Fruit fly (Drosophila melanogaster): Measurements from ENCODE around the gene Pdha.

The Pdha gene

dm6 chrX:4677427-4677826 lies 24.7 kb upstream of the Pdha start:
- TF ChIP-seq MTF-1 (GFP tag; optimal IDR thresholded peaks at IDR 0.05; ENCODE audit: borderline replicate concordance): no peak
- no peak for TF ChIP-seq tup (GFP tag; optimal IDR thresholded peaks at IDR 0.05)
- TF ChIP-seq pho (GFP tag; optimal IDR thresholded peaks at IDR 0.05): no peak
- no peak for TF ChIP-seq prd (optimal IDR thresholded peaks at IDR 0.05)
- TF ChIP-seq prd (GFP tag; IDR thresholded peaks at IDR 0.05): no peak
- no peak for TF ChIP-seq Chrac-16 (GFP tag; optimal IDR thresholded peaks at IDR 0.05)
- TF ChIP-seq CG9727 (GFP tag; optimal IDR thresholded peaks at IDR 0.05): no peak
- TF ChIP-seq Ptx1 (GFP tag; IDR thresholded peaks at IDR 0.05): no peak
- TF ChIP-seq ase (GFP tag; IDR thresholded peaks at IDR 0.05): no peak
- no peak for TF ChIP-seq fd96Cb (tag; optimal IDR thresholded peaks at IDR 0.05)
- no peak for TF ChIP-seq Mrtf (GFP tag; IDR thresholded peaks at IDR 0.05)
- TF ChIP-seq CG1529 (GFP tag; optimal IDR thresholded peaks at IDR 0.05): no peak
- TF ChIP-seq CG9215 (GFP tag; IDR thresholded peaks at IDR 0.05): no peak
- no peak for TF ChIP-seq CG16863 (GFP tag; optimal IDR thresholded peaks at IDR 0.05)
- TF ChIP-seq Spps (tag; optimal IDR thresholded peaks at IDR 0.05): no peak
- no peak for TF ChIP-seq CG2116 (GFP tag; optimal IDR thresholded peaks at IDR 0.05)
- TF ChIP-seq fu2 (GFP tag; optimal IDR thresholded peaks at IDR 0.05): no peak
- TF ChIP-seq CG31224 (GFP tag; IDR thresholded peaks at IDR 0.05): no peak
- no peak for TF ChIP-seq wek (GFP tag; optimal IDR thresholded peaks at IDR 0.05)
- peak; percentile 19 for TF ChIP-seq pros (GFP tag; optimal IDR thresholded peaks at IDR 0.05)
- TF ChIP-seq HLH54F (GFP tag; optimal IDR thresholded peaks at IDR 0.05): no peak
- TF ChIP-seq ci (GFP tag; IDR thresholded peaks at IDR 0.05): 0 out of 3 replicates have a peak, but pooled peaks have one; percentile 10
- no peak for TF ChIP-seq crc (GFP tag; optimal IDR thresholded peaks at IDR 0.05)
- TF ChIP-seq gcm (GFP tag; optimal IDR thresholded peaks at IDR 0.05): no peak
- no peak for TF ChIP-seq CG6254 (GFP tag; optimal IDR thresholded peaks at IDR 0.05)
- TF ChIP-seq CG33557 (GFP tag; optimal IDR thresholded peaks at IDR 0.05): peak; percentile 44
- TF ChIP-seq CG15479 (GFP tag; optimal IDR thresholded peaks at IDR 0.05): peak; percentile 26
- TF ChIP-seq CG8924 (tag; optimal IDR thresholded peaks at IDR 0.05): no peak
- TF ChIP-seq dimm (GFP tag; IDR thresholded peaks at IDR 0.05): no peak
- TF ChIP-seq CG8290 (GFP tag; optimal IDR thresholded peaks at IDR 0.05): no peak
- peak in 1 of 2 experiments; percentile 3 for TF ChIP-seq CG8290 (tag; optimal IDR thresholded peaks at IDR 0.05)
- no peak for TF ChIP-seq aop (GFP tag; IDR thresholded peaks at IDR 0.05)
- no peak for TF ChIP-seq CG1647 (GFP tag; optimal IDR thresholded peaks at IDR 0.05)
- no peak for TF ChIP-seq Xbp1 (GFP tag; optimal IDR thresholded peaks at IDR 0.05)
- 0 out of 2 replicates have a peak, but pooled peaks have one; percentile 30 for TF ChIP-seq Xrp1 (GFP tag; IDR thresholded peaks at IDR 0.05)
- peak; percentile 26 for TF ChIP-seq HLHmδ (GFP tag; optimal IDR thresholded peaks at IDR 0.05)
- TF ChIP-seq Blimp-1 (GFP tag; optimal IDR thresholded peaks at IDR 0.05): no peak
- no peak for TF ChIP-seq CG6272 (GFP tag; IDR thresholded peaks at IDR 0.05)
- peak; percentile 25 for TF ChIP-seq nom (GFP tag; optimal IDR thresholded peaks at IDR 0.05)
- TF ChIP-seq CG12769 (tag; optimal IDR thresholded peaks at IDR 0.05): no peak
- TF ChIP-seq Sry-δ (GFP tag; optimal IDR thresholded peaks at IDR 0.05): no peak
- TF ChIP-seq br (optimal IDR thresholded peaks at IDR 0.05): no peak
- TF ChIP-seq CG4328 (GFP tag; optimal IDR thresholded peaks at IDR 0.05): no peak
- peak; percentile 40 for TF ChIP-seq CG15696 (tag; optimal IDR thresholded peaks at IDR 0.05)
- TF ChIP-seq sd (tag; optimal IDR thresholded peaks at IDR 0.05): peak; percentile 43
- peak; percentile 16 for TF ChIP-seq Med (GFP tag)
- no peak for TF ChIP-seq Dref (GFP tag; IDR thresholded peaks at IDR 0.05)
- TF ChIP-seq gem (tag; optimal IDR thresholded peaks at IDR 0.05): no peak
- no peak for TF ChIP-seq CG1792 (GFP tag; optimal IDR thresholded peaks at IDR 0.05)
- no peak for TF ChIP-seq CG14441 (GFP tag; IDR thresholded peaks at IDR 0.05)
- TF ChIP-seq gsb-n (tag; optimal IDR thresholded peaks at IDR 0.05): no peak
